Fruit fly (Drosophila melanogaster): ENCODE data around the gene mRpS6.

mRpS6 gene

dm6 chr3L:4403180-4403769 is 38.9 kb downstream of the mRpS6 start, which contains the start of gene Syx17 (continued):
- peak; percentile 56 for TF ChIP-seq CG30020 (tag; optimal IDR thresholded peaks at IDR 0.05)
- peak; percentile 5 for TF ChIP-seq fd3F (GFP tag; optimal IDR thresholded peaks at IDR 0.05)
- TF ChIP-seq CG11695 (GFP tag; IDR thresholded peaks at IDR 0.05), result peak; percentile 48; the same call in 1 of the 3 replicates
- TF ChIP-seq CG6272 (GFP tag; IDR thresholded peaks at IDR 0.05), result peak; percentile 52; the same call in 1 of the 2 replicates
- no peak for TF ChIP-seq disco-r (GFP tag; optimal IDR thresholded peaks at IDR 0.05)
- TF ChIP-seq sr (GFP tag; IDR thresholded peaks at IDR 0.05), result no peak
- peak; percentile 68 for TF ChIP-seq Antp (GFP tag; optimal IDR thresholded peaks at IDR 0.05)
- peak; percentile 6; the same call in 1 of the 2 replicates for TF ChIP-seq ara (GFP tag; IDR thresholded peaks at IDR 0.05)
- TF ChIP-seq bigmax (GFP tag; optimal IDR thresholded peaks at IDR 0.05), result no peak
- TF ChIP-seq nmo (GFP tag; optimal IDR thresholded peaks at IDR 0.05), result peak; percentile 73
- TF ChIP-seq Sry-β (GFP tag; optimal IDR thresholded peaks at IDR 0.05), result peak; percentile 35
- no peak for TF ChIP-seq hkb (optimal IDR thresholded peaks at IDR 0.05)
- peak; percentile 57 for TF ChIP-seq hkb (GFP tag; IDR thresholded peaks at IDR 0.05)
- TF ChIP-seq CG18599 (GFP tag; optimal IDR thresholded peaks at IDR 0.05), result peak; percentile 44
- TF ChIP-seq CG13287 (GFP tag; IDR thresholded peaks at IDR 0.05; ENCODE audit: partially characterized antibody), result peak; percentile 91
- peak; percentile 81 for TF ChIP-seq B-H2 (GFP tag; optimal IDR thresholded peaks at IDR 0.05)
- TF ChIP-seq slbo (GFP tag; IDR thresholded peaks at IDR 0.05), result peak; percentile 79
- peak in 1 of 2 experiments; percentile 18 for TF ChIP-seq crp (GFP tag; optimal IDR thresholded peaks at IDR 0.05)
- TF ChIP-seq Dp (GFP tag; optimal IDR thresholded peaks at IDR 0.05), result peak; percentile 40
- TF ChIP-seq nom (GFP tag; optimal IDR thresholded peaks at IDR 0.05), result peak; percentile 6
- TF ChIP-seq CG17361 (GFP tag; IDR thresholded peaks at IDR 0.05), result peak; percentile 64; the same call in 2 of the 3 replicates
- peak; percentile 59; the same call in 1 of the 3 replicates for TF ChIP-seq CG2199 (GFP tag; IDR thresholded peaks at IDR 0.05)
- TF ChIP-seq Chrac-16 (GFP tag; optimal IDR thresholded peaks at IDR 0.05), result peak; percentile 61
- TF ChIP-seq unpg (GFP tag; optimal IDR thresholded peaks at IDR 0.05), result peak; percentile 52
- TF ChIP-seq ssp (GFP tag; IDR thresholded peaks at IDR 0.05), result no peak; the same call in 1 of the 2 replicates
- no peak for TF ChIP-seq Usf (GFP tag; optimal IDR thresholded peaks at IDR 0.05)
- peak; percentile 62 for TF ChIP-seq tin (GFP tag; optimal IDR thresholded peaks at IDR 0.05)
- peak; percentile 78 for TF ChIP-seq CG12769 (tag; optimal IDR thresholded peaks at IDR 0.05)
- no peak for TF ChIP-seq br (optimal IDR thresholded peaks at IDR 0.05)
- TF ChIP-seq Opbp (GFP tag; IDR thresholded peaks at IDR 0.05; ENCODE audit: partially characterized antibody), result peak; percentile 93
- no peak for TF ChIP-seq MTF-1 (GFP tag; optimal IDR thresholded peaks at IDR 0.05; ENCODE audit: borderline replicate concordance)
- TF ChIP-seq Nf-YA (GFP tag; IDR thresholded peaks at IDR 0.05), result no peak
- peak; percentile 47 for TF ChIP-seq Atf3 (GFP tag; optimal IDR thresholded peaks at IDR 0.05)
- no peak for TF ChIP-seq CG2202 (tag; optimal IDR thresholded peaks at IDR 0.05)
- TF ChIP-seq mirr (GFP tag; optimal IDR thresholded peaks at IDR 0.05), result peak; percentile 53
- TF ChIP-seq wor (GFP tag; IDR thresholded peaks at IDR 0.05), result no peak
- peak; percentile 25 for TF ChIP-seq Deaf1 (tag; optimal IDR thresholded peaks at IDR 0.05)
- TF ChIP-seq CG17359 (tag; optimal IDR thresholded peaks at IDR 0.05), result peak; percentile 56
- peak; percentile 51 for TF ChIP-seq CG1792 (GFP tag; optimal IDR thresholded peaks at IDR 0.05)
- TF ChIP-seq Hr3 (GFP tag; optimal IDR thresholded peaks at IDR 0.05), result peak; percentile 63
- no peak for TF ChIP-seq Rx (GFP tag; IDR thresholded peaks at IDR 0.05)
- TF ChIP-seq CG14965 (GFP tag; optimal IDR thresholded peaks at IDR 0.05; ENCODE audit: borderline replicate concordance), result no peak
- peak; percentile 59 for TF ChIP-seq zfh2 (GFP tag; optimal IDR thresholded peaks at IDR 0.05)
- TF ChIP-seq CG2120 (GFP tag; optimal IDR thresholded peaks at IDR 0.05), result peak; percentile 79
- peak; percentile 60 for TF ChIP-seq CG7987 (GFP tag; optimal IDR thresholded peaks at IDR 0.05)
- peak; percentile 92 for TF ChIP-seq Med (GFP tag)
- peak; percentile 16 for TF ChIP-seq CG2875 (GFP tag; optimal IDR thresholded peaks at IDR 0.05)
- peak; percentile 18 for TF ChIP-seq CG17385 (GFP tag; optimal IDR thresholded peaks at IDR 0.05)
- TF ChIP-seq CG9817 (tag; optimal IDR thresholded peaks at IDR 0.05), result peak; percentile 36
- no peak for TF ChIP-seq fd102C (GFP tag; optimal IDR thresholded peaks at IDR 0.05)
